Worm (Caenorhabditis elegans): ENCODE results near the gene Y38F1A.2.

DNA sequence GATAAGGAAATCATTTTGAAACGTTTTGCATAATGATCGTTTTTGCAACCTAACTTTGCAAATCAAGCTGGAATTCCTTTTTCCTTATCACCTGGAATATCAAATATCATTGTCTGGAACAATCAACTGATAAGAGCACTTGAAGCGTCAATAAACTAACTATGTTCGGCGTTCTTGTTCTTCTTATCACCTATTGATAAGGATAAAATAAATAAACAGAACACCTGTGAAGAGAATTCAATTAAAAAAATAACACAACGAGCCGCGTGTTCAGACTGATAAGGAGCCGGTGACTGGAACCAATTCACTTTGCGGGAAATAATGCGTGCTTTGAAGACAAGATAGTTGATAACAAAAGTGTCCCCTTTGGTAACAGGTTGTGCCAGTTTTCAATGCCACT is 25.5 kb downstream of the Y38F1A.2 start, which contains the start of gene cyd-1:
- no peak for TF ChIP-seq nhr-28 (tag; optimal IDR thresholded peaks at IDR 0.05)
- no peak for TF ChIP-seq nhr-2 (tag; optimal IDR thresholded peaks at IDR 0.05)
- TF ChIP-seq lin-13 (tag; optimal IDR thresholded peaks at IDR 0.05), result no peak
